Worm (Caenorhabditis elegans) whole organism, L4 larva: ENCODE data around the gene nhr-88.

Experiments
- nhr-11 ChIP-seq: fragments of 150-350 bp; optimal IDR thresholded peaks from 2 replicates; lab custom pipeline; 2014; ENCODE audit warnings: missing biosample characterization, missing genetic modification characterization
- nhr-28 ChIP-seq: fragments of 150-350 bp; optimal IDR thresholded peaks from 2 replicates; lab custom pipeline; 2014; ENCODE audit warnings: missing biosample characterization, missing genetic modification characterization
- set-16 ChIP-seq: fragments of 200-800 bp; sonication (Bioruptor generic); IDR thresholded peaks from 2 replicates; pipeline ENCODE4 v1.3.6; 2022; ENCODE audit warnings: missing genetic modification reagents, missing genetic modification characterization, missing compliant biosample characterization

DNA sequence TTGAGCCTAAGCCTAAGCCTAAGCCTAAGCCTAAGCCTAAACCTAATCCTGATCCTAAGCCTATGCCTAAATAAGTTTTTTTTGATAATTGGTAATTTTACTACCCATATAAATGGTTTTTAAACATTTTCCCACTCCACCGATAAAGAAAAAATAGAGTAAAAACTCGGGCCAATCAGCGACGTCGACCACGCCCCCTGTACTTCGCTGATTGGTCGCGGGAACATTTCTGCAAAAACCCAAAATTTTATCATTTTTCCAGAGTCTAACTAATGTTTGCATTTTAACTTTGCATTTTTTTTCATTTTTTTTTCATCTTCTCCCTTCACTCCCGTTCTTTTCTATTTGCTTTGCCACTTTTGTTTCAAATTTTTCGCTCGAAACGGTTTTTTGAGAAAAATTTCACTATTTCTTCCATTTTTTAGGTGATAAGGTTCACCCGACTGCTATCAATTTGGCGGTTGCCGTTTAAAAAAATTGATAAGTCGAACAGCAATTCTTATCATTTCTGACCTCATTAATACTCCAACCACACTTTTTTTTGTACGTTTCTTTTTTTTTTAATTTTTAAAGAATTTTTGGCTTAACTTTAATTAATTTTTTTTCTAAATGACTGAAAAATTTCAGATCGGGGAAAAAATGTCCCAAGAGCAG is 37.9 kb downstream of the nhr-88 start, which contains the start of gene C41H7.2:
- no peak for TF ChIP-seq nhr-11 (tag; lab: Kevin White, UChicago)
- no peak for TF ChIP-seq set-16
- peak; percentile 75 for TF ChIP-seq nhr-28 (tag; lab: Kevin White, UChicago)
